Worm (Caenorhabditis elegans): ENCODE measurements around the gene C55A6.7.

C55A6.7 gene

DNA sequence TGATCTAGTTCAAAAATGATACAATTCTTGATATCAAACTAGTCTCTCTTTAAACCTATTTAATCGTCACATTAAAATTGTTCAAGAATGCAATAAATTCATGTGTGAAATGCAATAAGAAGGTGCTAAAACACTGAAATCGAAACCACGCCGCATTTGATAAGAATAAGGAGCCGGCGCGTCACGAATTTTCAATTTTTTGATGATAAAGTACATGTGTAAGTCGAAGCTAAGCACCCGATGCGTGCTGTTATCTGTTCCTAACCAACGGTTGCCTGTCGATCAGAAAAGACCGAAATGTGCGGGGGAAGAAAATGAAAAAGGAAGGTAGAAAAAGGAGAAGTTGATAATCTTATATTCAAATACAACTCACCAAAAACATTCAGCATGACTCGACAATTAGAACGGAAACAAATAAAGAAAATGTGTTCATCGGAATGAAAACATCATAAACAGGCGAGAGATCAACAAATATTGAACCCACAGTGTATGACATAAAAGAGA lies 50.1 kb downstream of the C55A6.7 start, which contains the start of gene aat-6:
Gene aat-6 (minus strand): TSS at position 454 of the 504 bp plus-strand sequence.
- TF ChIP-seq F49E8.2 (tag; optimal IDR thresholded peaks at IDR 0.05; ENCODE audit: borderline replicate concordance) (no peak), T26A8.4 (GFP tag; IDR thresholded peaks at IDR 0.05) (no peak), vab-7 (GFP tag; IDR thresholded peaks at IDR 0.05) (no peak), dmd-6 (GFP tag; IDR thresholded peaks at IDR 0.05) (peak; percentile 94), hif-1 (tag; optimal IDR thresholded peaks at IDR 0.05) (no peak), daf-8 (GFP tag; IDR thresholded peaks at IDR 0.05) (no peak), skn-1 (tag; optimal IDR thresholded peaks at IDR 0.05) (no peak), mdl-1 (tag; optimal IDR thresholded peaks at IDR 0.05) (peak in 1 of 2 experiments; percentile 45), php-3 (GFP tag; IDR thresholded peaks at IDR 0.05) (peak; percentile 98), ceh-32 (tag; optimal IDR thresholded peaks at IDR 0.05; ENCODE audit: poor library complexity) (no peak), nhr-28 (tag; optimal IDR thresholded peaks at IDR 0.05) (peak; percentile 75), dve-1 (tag; optimal IDR thresholded peaks at IDR 0.05; ENCODE audit: insufficient read depth) (peak; percentile 71), dpl-1 (GFP tag; optimal IDR thresholded peaks at IDR 0.05) (no peak), mxl-3 (GFP tag; optimal IDR thresholded peaks at IDR 0.05) (peak; percentile 72), pqm-1 (tag; optimal IDR thresholded peaks at IDR 0.05) (peak; percentile 86), lin-29 (GFP tag; IDR thresholded peaks at IDR 0.05) (no peak), madf-9 (GFP tag; conservative IDR thresholded peaks at IDR 0.05) (no peak), nhr-77 (tag; optimal IDR thresholded peaks at IDR 0.05) (no peak), tra-1 (GFP tag; IDR thresholded peaks at IDR 0.05) (peak; percentile 82; the same call in 1 of the 2 replicates), hlh-11 (tag; optimal IDR thresholded peaks at IDR 0.05) (peak; percentile 84), unc-130 (GFP tag; optimal IDR thresholded peaks at IDR 0.05) (no peak), nhr-41 (GFP tag; IDR thresholded peaks at IDR 0.05) (0 out of 2 replicates have a peak, but pooled peaks have one; percentile 32), nhr-11 (tag; optimal IDR thresholded peaks at IDR 0.05) (no peak), lsy-2 (tag; optimal IDR thresholded peaks at IDR 0.05) (no peak), nhr-48 (tag; optimal IDR thresholded peaks at IDR 0.05) (peak; percentile 28), daf-16 (GFP tag; optimal IDR thresholded peaks at IDR 0.05) (no peak), daf-16 (tag; optimal IDR thresholded peaks at IDR 0.05) (peak; percentile 70)
